Fruit fly (Drosophila melanogaster): ENCODE measurements around the gene CG5704.
A peak's percentile ranks its signal among the peaks of the same experiment; 100 is the strongest.

CG5704 gene

dm6 chr3L:2164031-2164537 lies 6.7 kb downstream of the CG5704 start (continued):
- TF ChIP-seq Antp (GFP tag; optimal IDR thresholded peaks at IDR 0.05), result peak; percentile 12
- TF ChIP-seq esg (GFP tag; conservative IDR thresholded peaks at IDR 0.05), result peak; percentile 22; the same call in 1 of the 2 replicates
- TF ChIP-seq CG18599 (GFP tag; optimal IDR thresholded peaks at IDR 0.05), result peak; percentile 30
- no peak for TF ChIP-seq disco-r (GFP tag; optimal IDR thresholded peaks at IDR 0.05)
- no peak for TF ChIP-seq CG7987 (GFP tag; optimal IDR thresholded peaks at IDR 0.05)
- TF ChIP-seq Side (GFP tag; optimal IDR thresholded peaks at IDR 0.05), result no peak
- TF ChIP-seq kah (GFP tag; optimal IDR thresholded peaks at IDR 0.05), result no peak
- no peak for TF ChIP-seq klu (GFP tag; IDR thresholded peaks at IDR 0.05)
- peak; percentile 72; the same call in 1 of the 2 replicates for TF ChIP-seq Xrp1 (GFP tag; IDR thresholded peaks at IDR 0.05)
- peak; percentile 69 for TF ChIP-seq Sox102F (GFP tag; optimal IDR thresholded peaks at IDR 0.05)
- no peak for TF ChIP-seq Hsf (GFP tag; optimal IDR thresholded peaks at IDR 0.05)
- TF ChIP-seq CG8944 (GFP tag; optimal IDR thresholded peaks at IDR 0.05), result no peak
- TF ChIP-seq CG14860 (GFP tag; IDR thresholded peaks at IDR 0.05; ENCODE audit: partially characterized antibody), result no peak
- no peak for TF ChIP-seq CG1529 (GFP tag; optimal IDR thresholded peaks at IDR 0.05)
- TF ChIP-seq bowl (GFP tag; IDR thresholded peaks at IDR 0.05), result no peak
- no peak for TF ChIP-seq fu2 (GFP tag; optimal IDR thresholded peaks at IDR 0.05)
- no peak for TF ChIP-seq CG15073 (GFP tag; optimal IDR thresholded peaks at IDR 0.05)
- peak; percentile 28 for TF ChIP-seq Xbp1 (GFP tag; optimal IDR thresholded peaks at IDR 0.05)
- TF ChIP-seq knrl (GFP tag; IDR thresholded peaks at IDR 0.05; ENCODE audit: partially characterized antibody), result no peak
- TF ChIP-seq dimm (GFP tag; IDR thresholded peaks at IDR 0.05), result no peak
- TF ChIP-seq Aef1 (GFP tag; IDR thresholded peaks at IDR 0.05), result peak; percentile 13; the same call in 1 of the 3 replicates
- TF ChIP-seq Bdp1 (GFP tag; optimal IDR thresholded peaks at IDR 0.05), result no peak
- no peak for TF ChIP-seq sd (tag; optimal IDR thresholded peaks at IDR 0.05)
- TF ChIP-seq sc (optimal IDR thresholded peaks at IDR 0.05), result no peak
- no peak for TF ChIP-seq sc (GFP tag; optimal IDR thresholded peaks at IDR 0.05)
- no peak for TF ChIP-seq D (optimal IDR thresholded peaks at IDR 0.05)
- peak; percentile 64 for TF ChIP-seq D (GFP tag; optimal IDR thresholded peaks at IDR 0.05)
- no peak for TF ChIP-seq tup (GFP tag; optimal IDR thresholded peaks at IDR 0.05)
- no peak for TF ChIP-seq CG8359 (GFP tag; optimal IDR thresholded peaks at IDR 0.05; ENCODE audit: borderline replicate concordance)
- no peak for TF ChIP-seq GATAe (GFP tag; conservative IDR thresholded peaks at IDR 0.05)
- no peak for TF ChIP-seq CG12769 (tag; optimal IDR thresholded peaks at IDR 0.05)
- TF ChIP-seq pnt (GFP tag; optimal IDR thresholded peaks at IDR 0.05), result peak; percentile 30
- no peak for TF ChIP-seq CG34224 (GFP tag; IDR thresholded peaks at IDR 0.05; ENCODE audit: partially characterized antibody)
- no peak for TF ChIP-seq CG12219 (GFP tag; optimal IDR thresholded peaks at IDR 0.05)
- peak; percentile 71 for TF ChIP-seq CG11504 (tag; optimal IDR thresholded peaks at IDR 0.05)
- TF ChIP-seq CG2120 (GFP tag; optimal IDR thresholded peaks at IDR 0.05), result no peak
- no peak for TF ChIP-seq CG12659 (GFP tag; optimal IDR thresholded peaks at IDR 0.05)
- TF ChIP-seq insv (GFP tag; optimal IDR thresholded peaks at IDR 0.05), result no peak
- no peak for TF ChIP-seq wdn (GFP tag; IDR thresholded peaks at IDR 0.05)
- TF ChIP-seq CG31365 (tag; optimal IDR thresholded peaks at IDR 0.05), result no peak
- peak; percentile 40; the same call in 2 of the 3 replicates for TF ChIP-seq CG14050 (GFP tag; IDR thresholded peaks at IDR 0.05)
- no peak for TF ChIP-seq pfk (GFP tag; optimal IDR thresholded peaks at IDR 0.05)
- peak; percentile 64 for TF ChIP-seq sisA (GFP tag; IDR thresholded peaks at IDR 0.05)
- TF ChIP-seq Fer3 (tag; optimal IDR thresholded peaks at IDR 0.05), result no peak
- peak; percentile 82 for TF ChIP-seq Ets65A (GFP tag)
- no peak for TF ChIP-seq vnd (GFP tag; IDR thresholded peaks at IDR 0.05; ENCODE audit: partially characterized antibody)
- TF ChIP-seq CG6254 (GFP tag; optimal IDR thresholded peaks at IDR 0.05), result no peak
- no peak for TF ChIP-seq CG12942 (GFP tag; optimal IDR thresholded peaks at IDR 0.05)
- no peak for TF ChIP-seq kay (GFP tag; optimal IDR thresholded peaks at IDR 0.05)
- TF ChIP-seq nau (GFP tag; optimal IDR thresholded peaks at IDR 0.05), result no peak
- TF ChIP-seq CG6683 (GFP tag; optimal IDR thresholded peaks at IDR 0.05), result no peak

All from whole organism, embryonic.